Worm (Caenorhabditis elegans): ENCODE results near the gene C06E8.5.

DNA sequence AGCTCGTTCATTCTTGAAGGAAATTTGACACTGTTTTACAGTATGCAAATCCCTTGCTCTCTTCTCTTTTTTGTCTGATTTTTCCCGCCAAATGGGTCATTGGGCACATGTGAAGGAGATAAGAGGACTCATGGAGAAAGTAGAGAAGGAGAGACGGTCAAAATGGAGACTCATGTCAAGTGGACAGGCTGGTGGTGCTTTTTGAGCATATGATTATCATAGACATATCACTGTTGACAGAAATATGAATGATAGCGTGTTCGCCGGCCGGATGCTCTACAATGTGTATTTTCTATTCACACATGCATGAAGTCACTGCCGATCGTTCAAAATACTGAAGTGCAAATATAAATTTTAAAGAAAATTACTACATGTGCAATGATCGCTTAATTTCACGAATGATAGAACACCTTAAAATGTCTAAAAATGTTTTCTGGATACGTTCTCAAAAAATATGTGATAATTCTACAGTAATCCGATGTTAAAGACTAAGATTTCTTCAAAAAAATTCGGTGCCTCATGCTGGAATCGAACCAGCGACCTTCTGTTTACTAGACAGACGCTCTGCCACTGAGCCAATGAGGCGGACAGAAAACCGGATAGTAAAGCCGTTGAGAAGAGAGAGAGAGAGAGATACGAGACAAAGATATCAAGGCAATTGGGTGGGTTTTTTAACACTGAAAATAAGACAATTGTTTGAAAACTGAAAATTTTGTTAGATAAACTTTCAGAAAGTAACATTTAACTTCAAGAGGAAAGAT, 25.0 kb upstream of the C06E8.5 start:
- TF ChIP-seq mab-5 (tag; optimal IDR thresholded peaks at IDR 0.05) (no peak), unc-62 (GFP tag; optimal IDR thresholded peaks at IDR 0.05) (no peak), nhr-76 (tag; optimal IDR thresholded peaks at IDR 0.05) (no peak), flh-1 (GFP tag; optimal IDR thresholded peaks at IDR 0.05) (no peak), bed-3 (GFP tag; optimal IDR thresholded peaks at IDR 0.05) (peak; percentile 33), unc-120 (tag; optimal IDR thresholded peaks at IDR 0.05; ENCODE audit: poor library complexity, severe bottlenecking) (peak; percentile 45), lin-32 (GFP tag; optimal IDR thresholded peaks at IDR 0.05) (no peak)
